Fruit fly (Drosophila melanogaster): ENCODE measurements around the gene CG12592.

DNA sequence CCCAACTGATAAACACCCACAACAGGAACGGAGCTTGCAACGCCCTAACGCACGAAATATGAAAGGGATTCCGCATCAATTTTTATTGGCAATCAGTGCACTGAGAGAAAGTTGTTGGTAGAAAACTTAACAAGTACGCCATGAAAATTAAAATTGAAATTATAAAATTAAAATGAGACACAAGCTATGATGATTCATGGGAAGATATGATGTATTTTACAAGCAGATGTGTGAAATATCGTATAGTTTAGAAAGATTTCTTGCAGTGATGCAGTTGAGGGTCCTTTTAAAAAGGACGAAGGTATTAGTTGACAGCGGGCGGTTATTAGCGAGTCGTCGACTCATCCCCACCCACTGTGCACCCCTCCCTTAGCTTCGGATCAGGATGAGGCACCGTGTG, 32.4 kb downstream of the CG12592 start:
- TF ChIP-seq Eip93F (GFP tag; optimal IDR thresholded peaks at IDR 0.05), result no peak
- no peak for TF ChIP-seq dsx (GFP tag; optimal IDR thresholded peaks at IDR 0.05; ENCODE audit: poor library complexity, severe bottlenecking)
- TF ChIP-seq Hr39 (GFP tag; optimal IDR thresholded peaks at IDR 0.05), result no peak
- TF ChIP-seq CG7368 (GFP tag; optimal IDR thresholded peaks at IDR 0.05), result no peak
- TF ChIP-seq Lpt (GFP tag; optimal IDR thresholded peaks at IDR 0.05), result no peak
- TF ChIP-seq Blimp-1 (GFP tag; optimal IDR thresholded peaks at IDR 0.05), result no peak
- no peak for TF ChIP-seq topi (GFP tag; optimal IDR thresholded peaks at IDR 0.05)
- no peak for TF ChIP-seq acj6 (GFP tag; optimal IDR thresholded peaks at IDR 0.05)
- no peak for TF ChIP-seq net (GFP tag; optimal IDR thresholded peaks at IDR 0.05)
